Fruit fly (Drosophila melanogaster) whole organism, embryonic: ENCODE data around the gene CG43165.

Experiments used
- ATbp ChIP-seq: fragments of 200-800 bp; sonication (Bioruptor generic); optimal IDR thresholded peaks from 2 replicates; lab custom pipeline; 2017; ENCODE audit warnings: missing biosample characterization, mild to moderate bottlenecking, missing genetic modification characterization, missing genetic modification reagents
- Abd-B ChIP-seq: fragments of 200-800 bp; sonication (Bioruptor generic); optimal IDR thresholded peaks from 2 replicates; lab custom pipeline; 2018; ENCODE audit warnings: missing biosample characterization, mild to moderate bottlenecking, missing genetic modification characterization, moderate library complexity
- BtbVII ChIP-seq: fragments of 200-800 bp; sonication (Bioruptor generic); optimal IDR thresholded peaks from 3 replicates; lab custom pipeline; 2017; ENCODE audit warnings: missing biosample characterization, mild to moderate bottlenecking, missing genetic modification characterization
- CG10654 ChIP-seq: fragments of 200-800 bp; sonication (Bioruptor generic); optimal IDR thresholded peaks from 2 replicates; lab custom pipeline; 2016; ENCODE audit warnings: missing biosample characterization, missing genetic modification characterization
- CG12155 ChIP-seq: fragments of 200-800 bp; sonication (Bioruptor generic); optimal IDR thresholded peaks from 3 replicates; lab custom pipeline; 2016; ENCODE audit warnings: missing biosample characterization, missing genetic modification characterization
- CG12219 ChIP-seq: fragments of 200-800 bp; sonication (Bioruptor generic); optimal IDR thresholded peaks from 3 replicates; lab custom pipeline; 2018; ENCODE audit warnings: missing biosample characterization, mild to moderate bottlenecking, missing genetic modification characterization
- CG12299 ChIP-seq: fragments of 200-800 bp; sonication (Bioruptor generic); optimal IDR thresholded peaks from 2 replicates; lab custom pipeline; 2018; ENCODE audit warnings: missing biosample characterization, mild to moderate bottlenecking, missing genetic modification characterization
- CG13424 ChIP-seq: fragments of 200-800 bp; sonication (Bioruptor generic); optimal IDR thresholded peaks from 2 replicates; lab custom pipeline; 2019; ENCODE audit warnings: missing biosample characterization, mild to moderate bottlenecking, missing genetic modification characterization, moderate library complexity
- CG14667 ChIP-seq: fragments of 200-800 bp; sonication (Bioruptor generic); IDR thresholded peaks from 2 replicates; pipeline ENCODE4 v1.3.6; 2022; ENCODE audit warnings: missing biosample characterization, missing genetic modification characterization
- CG14860 ChIP-seq: fragments of 200-800 bp; sonication (Bioruptor generic); IDR thresholded peaks from 3 replicates; pipeline ENCODE4 v1.3.6; 2022; ENCODE audit warnings: missing biosample characterization, missing genetic modification characterization; ENCODE audit not compliant: partially characterized antibody
- CG15011 ChIP-seq: fragments of 200-800 bp; sonication (Bioruptor generic); optimal IDR thresholded peaks from 3 replicates; lab custom pipeline; 2018; ENCODE audit warnings: missing biosample characterization, mild to moderate bottlenecking, missing genetic modification characterization
- CG1647 ChIP-seq: fragments of 200-800 bp; sonication (Bioruptor generic); optimal IDR thresholded peaks from 3 replicates; lab custom pipeline; 2016; ENCODE audit warnings: missing biosample characterization, missing genetic modification characterization
- CG16779 ChIP-seq: fragments of 200-800 bp; sonication (Bioruptor generic); IDR thresholded peaks from 2 replicates; pipeline ENCODE4 v1.3.6; 2022; ENCODE audit warnings: missing biosample characterization, missing genetic modification characterization
- CG18476 ChIP-seq: fragments of 200-800 bp; sonication (Bioruptor generic); optimal IDR thresholded peaks from 2 replicates; lab custom pipeline; 2016; ENCODE audit warnings: missing biosample characterization, mild to moderate bottlenecking, missing genetic modification characterization
- CG2202 ChIP-seq: fragments of 200-800 bp; sonication (Bioruptor generic); optimal IDR thresholded peaks from 2 replicates; lab custom pipeline; 2018; ENCODE audit warnings: missing biosample characterization, mild to moderate bottlenecking, missing genetic modification characterization
- CG32772 ChIP-seq: fragments of 200-800 bp; sonication (Bioruptor generic); IDR thresholded peaks from 2 replicates; pipeline ENCODE4 v1.3.6; 2022; ENCODE audit warnings: missing biosample characterization, missing genetic modification characterization
- CG6813 ChIP-seq: fragments of 200-800 bp; sonication (Bioruptor generic); optimal IDR thresholded peaks from 2 replicates; lab custom pipeline; 2017; ENCODE audit warnings: missing biosample characterization, missing genetic modification characterization, mild to moderate bottlenecking, moderate library complexity, missing genetic modification reagents
- CG8290 ChIP-seq, 3 experiments: fragments of 200-800 bp; sonication (Bioruptor generic); optimal IDR thresholded peaks; 2 replicates each; lab custom pipeline; 2016 to 2019; ENCODE audit warnings: missing biosample characterization in 3 of 3, missing genetic modification characterization in 3 of 3, mild to moderate bottlenecking in 2 of 3, moderate library complexity in 1 of 3
- CG8388 ChIP-seq: fragments of 200-800 bp; sonication (Bioruptor generic); optimal IDR thresholded peaks from 2 replicates; lab custom pipeline; 2019; ENCODE audit warnings: missing biosample characterization, mild to moderate bottlenecking, missing genetic modification characterization, moderate library complexity
- CG9215 ChIP-seq: fragments of 200-800 bp; sonication (Bioruptor generic); IDR thresholded peaks from 2 replicates; pipeline ENCODE4 v1.3.6; 2022; ENCODE audit warnings: missing biosample characterization, missing genetic modification characterization
- CG9876 ChIP-seq: fragments of 200-800 bp; sonication (Bioruptor generic); optimal IDR thresholded peaks from 2 replicates; lab custom pipeline; 2016; ENCODE audit warnings: missing biosample characterization, missing genetic modification characterization
- Dp ChIP-seq: fragments of 200-800 bp; sonication (Bioruptor generic); optimal IDR thresholded peaks from 2 replicates; lab custom pipeline; 2018; ENCODE audit warnings: missing biosample characterization, mild to moderate bottlenecking, missing genetic modification characterization, moderate library complexity
- Fer1 ChIP-seq: fragments of 200-800 bp; sonication (Bioruptor generic); optimal IDR thresholded peaks from 2 replicates; lab custom pipeline; 2017; ENCODE audit warnings: missing biosample characterization, mild to moderate bottlenecking, missing genetic modification characterization
- Gsc ChIP-seq: fragments of 200-800 bp; sonication (Bioruptor generic); IDR thresholded peaks from 2 replicates; pipeline ENCODE4 v1.3.6; 2022; ENCODE audit warnings: missing biosample characterization, missing genetic modification characterization
- H2.0 ChIP-seq: fragments of 200-800 bp; sonication (Bioruptor generic); IDR thresholded peaks from 2 replicates; pipeline ENCODE4 v1.3.6; 2022; ENCODE audit warnings: missing biosample characterization, missing genetic modification characterization
- MESR4 ChIP-seq: fragments of 200-800 bp; sonication (Bioruptor generic); optimal IDR thresholded peaks from 2 replicates; lab custom pipeline; 2018; ENCODE audit warnings: missing biosample characterization, mild to moderate bottlenecking, missing genetic modification characterization, moderate library complexity
- Med ChIP-seq: fragments of 200-800 bp; sonication (Bioruptor generic); peaks from one replicate; lab custom pipeline; 2016; ENCODE audit warnings: missing biosample characterization, missing genetic modification characterization, mild to moderate bottlenecking, inconsistent platforms, moderate library complexity
- Myb ChIP-seq: fragments of 200-800 bp; sonication (Bioruptor generic); optimal IDR thresholded peaks from 2 replicates; lab custom pipeline; 2016; ENCODE audit warnings: missing biosample characterization, missing genetic modification characterization
- Ravus ChIP-seq: fragments of 200-800 bp; sonication (Bioruptor generic); IDR thresholded peaks from 2 replicates; pipeline ENCODE4 v1.3.6; 2022; ENCODE audit warnings: missing biosample characterization, missing genetic modification characterization
- Rx ChIP-seq: fragments of 200-800 bp; sonication (Bioruptor generic); IDR thresholded peaks from 2 replicates; pipeline ENCODE4 v1.3.6; 2022; ENCODE audit warnings: missing biosample characterization, missing genetic modification characterization
- Stat92E ChIP-seq, 3 experiments: fragments of >200 bp in 2 of 3; fragments of 200-800 bp in 1 of 3; sonication (Bioruptor generic) in 1 of 3; optimal IDR thresholded peaks; 2 replicates each; lab custom pipeline; 2017 to 2019; ENCODE audit warnings: missing biosample characterization in 3 of 3, missing genetic modification characterization in 3 of 3, mild to moderate bottlenecking in 1 of 3, moderate library complexity in 1 of 3
- bcd ChIP-seq: fragments of 200-800 bp; sonication (Bioruptor generic); optimal IDR thresholded peaks from 2 replicates; lab custom pipeline; 2017; ENCODE audit warnings: missing biosample characterization, mild to moderate bottlenecking, missing genetic modification characterization
- bigmax ChIP-seq: fragments of 200-800 bp; sonication (Bioruptor generic); optimal IDR thresholded peaks from 2 replicates; lab custom pipeline; 2018; ENCODE audit warnings: missing biosample characterization, mild to moderate bottlenecking, missing genetic modification characterization
- cato ChIP-seq: fragments of 200-800 bp; sonication (Bioruptor generic); optimal IDR thresholded peaks from 2 replicates; lab custom pipeline; 2016; ENCODE audit warnings: missing biosample characterization, missing genetic modification characterization, borderline replicate concordance
- dati ChIP-seq: fragments of 200-800 bp; sonication (Bioruptor generic); IDR thresholded peaks from 2 replicates; pipeline ENCODE4 v1.3.6; 2022; ENCODE audit warnings: missing biosample characterization, missing genetic modification characterization
- ewg ChIP-seq: fragments of 200-800 bp; sonication (Bioruptor generic); optimal IDR thresholded peaks from 3 replicates; lab custom pipeline; 2017; ENCODE audit warnings: mild to moderate bottlenecking, missing biosample characterization, missing genetic modification reagents, missing genetic modification characterization
- fd96Cb ChIP-seq: fragments of 200-800 bp; sonication (Bioruptor generic); optimal IDR thresholded peaks from 2 replicates; lab custom pipeline; 2018; ENCODE audit warnings: missing biosample characterization, mild to moderate bottlenecking, missing genetic modification characterization, moderate library complexity
- lov ChIP-seq, 2 experiments: fragments of 200-800 bp in 1 of 2; fragments of >200 bp in 1 of 2; sonication (Bioruptor generic) in 1 of 2; IDR thresholded peaks in 1 of 2; optimal IDR thresholded peaks in 1 of 2; 2 replicates in 1 of 2; 3 replicates in 1 of 2; pipeline versions ENCODE4 v1.3.6 to Lab custom; 2017 to 2022; ENCODE audit warnings: missing biosample characterization in 1 of 2, missing genetic modification characterization in 1 of 2
- mld ChIP-seq: fragments of 200-800 bp; sonication (Bioruptor generic); IDR thresholded peaks from 3 replicates; pipeline ENCODE4 v1.3.6; 2022; ENCODE audit warnings: missing biosample characterization, missing genetic modification characterization; ENCODE audit not compliant: partially characterized antibody
- nom ChIP-seq: fragments of 200-800 bp; sonication (Bioruptor generic); optimal IDR thresholded peaks from 2 replicates; lab custom pipeline; 2017; ENCODE audit warnings: missing biosample characterization, missing genetic modification characterization, mild to moderate bottlenecking, moderate library complexity, missing genetic modification reagents
- prd ChIP-seq, 3 experiments: fragments of >200 bp in 2 of 3; fragments of 200-800 bp in 1 of 3; sonication (Bioruptor generic) in 1 of 3; optimal IDR thresholded peaks in 2 of 3; IDR thresholded peaks in 1 of 3; 2 replicates in 2 of 3; 3 replicates in 1 of 3; pipeline versions ENCODE4 v1.3.6 to Lab custom; 2017 to 2022; ENCODE audit warnings: missing biosample characterization in 1 of 3, missing genetic modification characterization in 1 of 3
- run ChIP-seq: fragments of 200-800 bp; sonication (Bioruptor generic); optimal IDR thresholded peaks from 3 replicates; lab custom pipeline; 2018; ENCODE audit warnings: missing biosample characterization, mild to moderate bottlenecking, missing genetic modification characterization
- scrt ChIP-seq: fragments of 200-800 bp; sonication (Bioruptor generic); optimal IDR thresholded peaks from 2 replicates; lab custom pipeline; 2018; ENCODE audit warnings: missing biosample characterization, mild to moderate bottlenecking, missing genetic modification characterization, moderate library complexity
- sens ChIP-seq: fragments of 200-800 bp; sonication (Bioruptor generic); peaks from one replicate; lab custom pipeline; 2016; ENCODE audit warnings: missing biosample characterization, missing genetic modification characterization
- sim ChIP-seq: fragments of 200-800 bp; sonication (Bioruptor generic); IDR thresholded peaks from 2 replicates; pipeline ENCODE4 v1.3.6; 2022; ENCODE audit warnings: missing biosample characterization, missing genetic modification characterization
- slou ChIP-seq: fragments of 200-800 bp; sonication (Bioruptor generic); optimal IDR thresholded peaks from 3 replicates; lab custom pipeline; 2016; ENCODE audit warnings: missing biosample characterization, missing genetic modification characterization
- sug ChIP-seq: fragments of 200-800 bp; optimal IDR thresholded peaks from 2 replicates; lab custom pipeline; 2019; ENCODE audit warnings: missing biosample characterization, mild to moderate bottlenecking, missing genetic modification characterization, moderate library complexity
- tup ChIP-seq: fragments of 200-800 bp; sonication (Bioruptor generic); optimal IDR thresholded peaks from 2 replicates; lab custom pipeline; 2016; ENCODE audit warnings: missing biosample characterization, mild to moderate bottlenecking, missing genetic modification characterization, moderate library complexity

The CG43165 gene

dm6 chr2L:3719414-3719959, 24.7 kb upstream of the CG43165 start (continued):
- TF ChIP-seq prd (optimal IDR thresholded peaks at IDR 0.05; lab: Kevin White, UChicago) (no peak), prd (GFP tag; IDR thresholded peaks at IDR 0.05; lab: Robert Waterston, UW) (no peak), Rx (GFP tag; lab: Robert Waterston, UW) (no peak), Dp (GFP tag; lab: Kevin White, UChicago) (no peak), CG12299 (tag; lab: Kevin White, UChicago) (no peak), CG14667 (GFP tag; lab: Robert Waterston, UW) (no peak), CG1647 (GFP tag; lab: Kevin White, UChicago) (no peak), ewg (GFP tag; lab: Kevin White, UChicago) (no peak), CG6813 (GFP tag; lab: Kevin White, UChicago) (peak; percentile 29), CG16779 (no peak), CG8290 (GFP tag; optimal IDR thresholded peaks at IDR 0.05; lab: Kevin White, UChicago) (no peak), CG8290 (tag; optimal IDR thresholded peaks at IDR 0.05; lab: Kevin White, UChicago) (no peak), slou (GFP tag; lab: Kevin White, UChicago) (no peak), dati (GFP tag; lab: Robert Waterston, UW) (no peak), CG2202 (tag; lab: Kevin White, UChicago) (no peak), tup (GFP tag; lab: Kevin White, UChicago) (no peak), Abd-B (GFP tag; lab: Kevin White, UChicago) (no peak), scrt (peak; percentile 19), MESR4 (GFP tag; lab: Kevin White, UChicago) (no peak), lov (optimal IDR thresholded peaks at IDR 0.05; lab: Kevin White, UChicago) (no peak), lov (GFP tag; IDR thresholded peaks at IDR 0.05; lab: Robert Waterston, UW) (no peak), Med (GFP tag; lab: Kevin White, UChicago) (peak; percentile 86), CG9215 (GFP tag; lab: Robert Waterston, UW) (no peak), CG13424 (tag; lab: Kevin White, UChicago) (peak; percentile 31), mld (GFP tag; lab: Robert Waterston, UW) (no peak), Ravus (GFP tag; lab: Robert Waterston, UW) (no peak), CG9876 (GFP tag; lab: Kevin White, UChicago) (no peak), CG32772 (GFP tag; lab: Robert Waterston, UW) (no peak), CG8388 (GFP tag; lab: Kevin White, UChicago) (no peak), ATbp (GFP tag; lab: Kevin White, UChicago) (no peak), CG18476 (GFP tag; lab: Kevin White, UChicago) (no peak), Stat92E (GFP tag; optimal IDR thresholded peaks at IDR 0.05; lab: Kevin White, UChicago) (no peak), cato (GFP tag; lab: Kevin White, UChicago) (no peak), H2.0 (GFP tag; lab: Robert Waterston, UW) (0 out of 2 replicates have a peak, but pooled peaks have one; percentile 16), sug (peak; percentile 30), sim (GFP tag; lab: Robert Waterston, UW) (no peak), CG10654 (GFP tag; lab: Kevin White, UChicago) (peak; percentile 8), CG12155 (GFP tag; lab: Kevin White, UChicago) (no peak), BtbVII (peak; percentile 36), CG15011 (GFP tag; lab: Kevin White, UChicago) (no peak), CG12219 (GFP tag; lab: Kevin White, UChicago) (peak; percentile 21), CG14860 (GFP tag; lab: Robert Waterston, UW) (no peak), Myb (GFP tag; lab: Kevin White, UChicago) (no peak), fd96Cb (tag; lab: Kevin White, UChicago) (peak; percentile 26), bigmax (GFP tag; lab: Kevin White, UChicago) (no peak), bcd (GFP tag; lab: Kevin White, UChicago) (peak; percentile 1), sens (GFP tag; lab: Kevin White, UChicago) (peak; percentile 70), Fer1 (GFP tag; lab: Kevin White, UChicago) (no peak), Gsc (GFP tag; lab: Robert Waterston, UW) (no peak), run (tag; lab: Kevin White, UChicago) (no peak), nom (GFP tag; lab: Kevin White, UChicago) (no peak)
